Fruit fly (Drosophila melanogaster) whole organism, embryonic: ENCODE results near the gene Ttc19.

Experiments used
- B-H1 ChIP-seq: fragments of 200-800 bp; sonication (Bioruptor generic); IDR thresholded peaks from 3 replicates; pipeline ENCODE4 v1.3.6; 2022; ENCODE audit warnings: missing biosample characterization, missing genetic modification characterization
- CG11085 ChIP-seq: fragments of 200-800 bp; sonication (Bioruptor generic); IDR thresholded peaks from 2 replicates; pipeline ENCODE4 v1.3.6; 2022; ENCODE audit warnings: missing biosample characterization, missing genetic modification characterization
- CG11093 ChIP-seq: fragments of 200-800 bp; sonication (Bioruptor generic); IDR thresholded peaks from 3 replicates; pipeline ENCODE4 v1.3.6; 2022; ENCODE audit warnings: missing biosample characterization, missing genetic modification characterization
- CG11696 ChIP-seq: fragments of 200-800 bp; sonication (Bioruptor generic); IDR thresholded peaks from 2 replicates; pipeline ENCODE4 v1.3.6; 2022; ENCODE audit warnings: missing biosample characterization, missing genetic modification characterization
- CG17328 ChIP-seq: fragments of 200-800 bp; sonication (Bioruptor generic); IDR thresholded peaks from 2 replicates; pipeline ENCODE4 v1.3.6; 2022; ENCODE audit warnings: missing biosample characterization, missing genetic modification characterization
- CG32772 ChIP-seq: fragments of 200-800 bp; sonication (Bioruptor generic); IDR thresholded peaks from 2 replicates; pipeline ENCODE4 v1.3.6; 2022; ENCODE audit warnings: missing biosample characterization, missing genetic modification characterization
- CG33557 ChIP-seq: fragments of 200-800 bp; sonication (Bioruptor generic); optimal IDR thresholded peaks from 2 replicates; lab custom pipeline; 2019; ENCODE audit warnings: missing biosample characterization, mild to moderate bottlenecking, missing genetic modification characterization, moderate library complexity
- CG4820 ChIP-seq: fragments of 200-800 bp; sonication (Bioruptor generic); optimal IDR thresholded peaks from 3 replicates; lab custom pipeline; 2016; ENCODE audit warnings: missing biosample characterization, missing genetic modification characterization
- CG6854 ChIP-seq: fragments of 200-800 bp; sonication (Bioruptor generic); optimal IDR thresholded peaks from 3 replicates; lab custom pipeline; 2017; ENCODE audit warnings: missing biosample characterization, mild to moderate bottlenecking, missing genetic modification characterization
- CG7556 ChIP-seq: fragments of 200-800 bp; sonication (Bioruptor generic); optimal IDR thresholded peaks from 2 replicates; lab custom pipeline; 2017; ENCODE audit warnings: missing biosample characterization, mild to moderate bottlenecking, missing genetic modification characterization
- CG7963 ChIP-seq: fragments of 200-800 bp; sonication (Bioruptor generic); IDR thresholded peaks from 3 replicates; pipeline ENCODE4 v1.3.6; 2022; ENCODE audit warnings: missing biosample characterization, missing genetic modification characterization; ENCODE audit not compliant: partially characterized antibody
- CG8089 ChIP-seq: fragments of 200-800 bp; sonication (Bioruptor generic); optimal IDR thresholded peaks from 3 replicates; lab custom pipeline; 2016; ENCODE audit warnings: missing biosample characterization, missing genetic modification characterization
- CG9727 ChIP-seq: fragments of 200-800 bp; sonication (Bioruptor generic); optimal IDR thresholded peaks from 3 replicates; lab custom pipeline; 2017; ENCODE audit warnings: missing biosample characterization, mild to moderate bottlenecking, missing genetic modification characterization
- Chrac-16 ChIP-seq: fragments of 200-800 bp; sonication (Bioruptor generic); optimal IDR thresholded peaks from 3 replicates; lab custom pipeline; 2016; ENCODE audit warnings: missing biosample characterization, missing genetic modification characterization
- CrebB ChIP-seq: fragments of 200-800 bp; sonication (Bioruptor generic); optimal IDR thresholded peaks from 3 replicates; lab custom pipeline; 2018; ENCODE audit warnings: missing biosample characterization, mild to moderate bottlenecking, missing genetic modification characterization
- D ChIP-seq, 2 experiments: fragments of 200-800 bp in 1 of 2; fragments of >200 bp in 1 of 2; sonication (Bioruptor generic) in 1 of 2; optimal IDR thresholded peaks; 2 replicates in 1 of 2; 3 replicates in 1 of 2; lab custom pipeline; 2017; ENCODE audit warnings: mild to moderate bottlenecking in 1 of 2, missing biosample characterization in 1 of 2, missing genetic modification characterization in 1 of 2, missing genetic modification reagents in 1 of 2
- D19A ChIP-seq: fragments of 200-800 bp; optimal IDR thresholded peaks from 3 replicates; lab custom pipeline; 2019; ENCODE audit warnings: missing biosample characterization, mild to moderate bottlenecking, missing genetic modification characterization, moderate library complexity
- Dip3 ChIP-seq: fragments of 200-800 bp; sonication (Bioruptor generic); optimal IDR thresholded peaks from 3 replicates; lab custom pipeline; 2016; ENCODE audit warnings: missing biosample characterization, missing genetic modification characterization
- Dll ChIP-seq: fragments of 200-800 bp; sonication (Bioruptor generic); IDR thresholded peaks from 4 replicates; pipeline ENCODE4 v1.3.6; 2022; ENCODE audit warnings: missing biosample characterization, missing genetic modification characterization; ENCODE audit not compliant: partially characterized antibody
- Drgx ChIP-seq: fragments of 200-800 bp; sonication (Bioruptor generic); IDR thresholded peaks from 2 replicates; pipeline ENCODE4 v1.3.6; 2022; ENCODE audit warnings: missing biosample characterization, missing genetic modification characterization
- Fer1 ChIP-seq: fragments of 200-800 bp; sonication (Bioruptor generic); optimal IDR thresholded peaks from 2 replicates; lab custom pipeline; 2017; ENCODE audit warnings: missing biosample characterization, mild to moderate bottlenecking, missing genetic modification characterization
- HLHmδ ChIP-seq: fragments of 200-800 bp; sonication (Bioruptor generic); optimal IDR thresholded peaks from 2 replicates; lab custom pipeline; 2018; ENCODE audit warnings: missing biosample characterization, mild to moderate bottlenecking, missing genetic modification characterization, moderate library complexity
- Hr39 ChIP-seq: fragments of >200 bp; optimal IDR thresholded peaks from 2 replicates; lab custom pipeline; 2017
- Jarid2 ChIP-seq: fragments of 200-800 bp; sonication (Bioruptor generic); optimal IDR thresholded peaks from 3 replicates; lab custom pipeline; 2017; ENCODE audit warnings: mild to moderate bottlenecking, missing biosample characterization, missing genetic modification reagents, missing genetic modification characterization
- Lhr ChIP-seq: fragments of 200-800 bp; sonication (Bioruptor generic); optimal IDR thresholded peaks from 3 replicates; lab custom pipeline; 2017; ENCODE audit warnings: mild to moderate bottlenecking, missing biosample characterization, missing genetic modification reagents, missing genetic modification characterization
- MBD-R2 ChIP-seq: fragments of 200-800 bp; sonication (Bioruptor generic); IDR thresholded peaks from 2 replicates; pipeline ENCODE4 v1.3.6; 2022; ENCODE audit warnings: missing biosample characterization, missing genetic modification characterization
- Mad ChIP-seq: fragments of 200-800 bp; sonication (Bioruptor generic); optimal IDR thresholded peaks from 2 replicates; lab custom pipeline; 2016; ENCODE audit warnings: missing biosample characterization, missing genetic modification characterization
- Nf-YA ChIP-seq: fragments of 200-800 bp; sonication (Bioruptor generic); IDR thresholded peaks from 2 replicates; pipeline ENCODE4 v1.3.6; 2022; ENCODE audit warnings: missing biosample characterization, missing genetic modification characterization
- Nf-YC ChIP-seq: fragments of 200-800 bp; optimal IDR thresholded peaks from 3 replicates; lab custom pipeline; 2019; ENCODE audit warnings: missing biosample characterization, mild to moderate bottlenecking, missing genetic modification characterization, moderate library complexity
- PHDP ChIP-seq: fragments of 200-800 bp; sonication (Bioruptor generic); optimal IDR thresholded peaks from 3 replicates; lab custom pipeline; 2018; ENCODE audit warnings: missing biosample characterization, mild to moderate bottlenecking, missing genetic modification characterization, moderate library complexity
- Sin3A ChIP-seq: fragments of >200 bp; optimal IDR thresholded peaks from 2 replicates; lab custom pipeline; 2018
- al ChIP-seq: fragments of 200-800 bp; sonication (Bioruptor generic); IDR thresholded peaks from 2 replicates; pipeline ENCODE4 v1.3.6; 2022; ENCODE audit warnings: missing biosample characterization, missing genetic modification characterization
- btn ChIP-seq: fragments of 200-800 bp; sonication (Bioruptor generic); optimal IDR thresholded peaks from 2 replicates; lab custom pipeline; 2016; ENCODE audit warnings: missing biosample characterization, missing genetic modification characterization
- croc ChIP-seq: fragments of 200-800 bp; sonication (Bioruptor generic); conservative IDR thresholded peaks from 3 replicates; pipeline ENCODE4 v1.3.6; 2022; ENCODE audit warnings: missing biosample characterization, missing genetic modification characterization
- dan ChIP-seq: fragments of 200-800 bp; sonication (Bioruptor generic); IDR thresholded peaks from 2 replicates; pipeline ENCODE4 v1.3.6; 2022; ENCODE audit warnings: missing biosample characterization, missing genetic modification characterization
- disco-r ChIP-seq: fragments of 200-800 bp; sonication (Bioruptor generic); optimal IDR thresholded peaks from 2 replicates; lab custom pipeline; 2016; ENCODE audit warnings: missing biosample characterization, missing genetic modification characterization
- en ChIP-seq: fragments of 200-800 bp; sonication (Bioruptor generic); optimal IDR thresholded peaks from 2 replicates; lab custom pipeline; 2016; ENCODE audit warnings: missing biosample characterization, missing genetic modification characterization
- eve ChIP-seq, 2 experiments: fragments of >200 bp; optimal IDR thresholded peaks; 2 replicates each; lab custom pipeline; 2017; ENCODE audit warnings: missing biosample characterization in 2 of 2, missing genetic modification characterization in 2 of 2
- fru ChIP-seq: fragments of >200 bp; optimal IDR thresholded peaks from 2 replicates; lab custom pipeline; 2017
- gem ChIP-seq: fragments of 200-800 bp; sonication (Bioruptor generic); optimal IDR thresholded peaks from 2 replicates; lab custom pipeline; 2019; ENCODE audit warnings: missing biosample characterization, mild to moderate bottlenecking, missing genetic modification characterization, moderate library complexity
- gro ChIP-seq: fragments of 200-800 bp; sonication (Bioruptor generic); optimal IDR thresholded peaks from 2 replicates; lab custom pipeline; 2016; ENCODE audit warnings: missing biosample characterization, missing genetic modification characterization
- gsb ChIP-seq: fragments of 200-800 bp; sonication (Bioruptor generic); IDR thresholded peaks from 2 replicates; pipeline ENCODE4 v1.3.6; 2022; ENCODE audit warnings: missing biosample characterization, missing genetic modification characterization
- hkb ChIP-seq, 2 experiments: fragments of 200-800 bp in 1 of 2; fragments of >200 bp in 1 of 2; sonication (Bioruptor generic) in 1 of 2; IDR thresholded peaks in 1 of 2; optimal IDR thresholded peaks in 1 of 2; 2 replicates each; pipeline versions ENCODE4 v1.3.6 to Lab custom; 2017 to 2022; ENCODE audit warnings: missing biosample characterization in 1 of 2, missing genetic modification characterization in 1 of 2
- mirr ChIP-seq: fragments of 200-800 bp; sonication (Bioruptor generic); optimal IDR thresholded peaks from 3 replicates; lab custom pipeline; 2018; ENCODE audit warnings: missing biosample characterization, mild to moderate bottlenecking, missing genetic modification characterization
- otp ChIP-seq: fragments of 200-800 bp; sonication (Bioruptor generic); IDR thresholded peaks from 3 replicates; pipeline ENCODE4, ENCODE4 v1.3.6; 2022; ENCODE audit warnings: missing biosample characterization, missing genetic modification characterization
- repo ChIP-seq: fragments of 200-800 bp; sonication (Bioruptor generic); optimal IDR thresholded peaks from 2 replicates; lab custom pipeline; 2016; ENCODE audit warnings: missing biosample characterization, missing genetic modification characterization
- sc ChIP-seq, 3 experiments: fragments of >200 bp in 2 of 3; fragments of 200-800 bp in 1 of 3; sonication (Bioruptor generic) in 1 of 3; optimal IDR thresholded peaks; 2 replicates in 2 of 3; 3 replicates in 1 of 3; lab custom pipeline; 2017; ENCODE audit warnings: mild to moderate bottlenecking in 1 of 3, missing biosample characterization in 1 of 3, missing genetic modification characterization in 1 of 3, missing genetic modification reagents in 1 of 3
- slou ChIP-seq: fragments of 200-800 bp; sonication (Bioruptor generic); optimal IDR thresholded peaks from 3 replicates; lab custom pipeline; 2016; ENCODE audit warnings: missing biosample characterization, missing genetic modification characterization
- stc ChIP-seq: fragments of 200-800 bp; sonication (Bioruptor generic); IDR thresholded peaks from 2 replicates; pipeline ENCODE4 v1.3.6; 2022; ENCODE audit warnings: missing biosample characterization, missing genetic modification characterization

Ttc19 gene

dm6 chr2L:19053860-19054515 is 9.0 kb upstream of the Ttc19 start, which contains the start of gene CG10492 (continued):
- TF ChIP-seq disco-r (GFP tag; lab: Kevin White, UChicago) (no peak), CG33557 (GFP tag; lab: Kevin White, UChicago) (no peak), stc (GFP tag; lab: Robert Waterston, UW) (no peak), slou (GFP tag; lab: Kevin White, UChicago) (no peak), CrebB (tag; lab: Kevin White, UChicago) (peak; percentile 36), btn (GFP tag; lab: Kevin White, UChicago) (no peak), hkb (optimal IDR thresholded peaks at IDR 0.05; lab: Kevin White, UChicago) (peak; percentile 73), hkb (GFP tag; IDR thresholded peaks at IDR 0.05; lab: Robert Waterston, UW) (no peak), CG6854 (GFP tag; lab: Kevin White, UChicago) (no peak), Dll (0 out of 4 replicates have a peak, but pooled peaks have one; percentile 39), Fer1 (GFP tag; lab: Kevin White, UChicago) (peak; percentile 24), Dip3 (GFP tag; lab: Kevin White, UChicago) (peak; percentile 12), CG4820 (GFP tag; lab: Kevin White, UChicago) (no peak), Hr39 (lab: Kevin White, UChicago) (no peak), Chrac-16 (no peak), CG32772 (GFP tag; lab: Robert Waterston, UW) (no peak), gem (tag; lab: Kevin White, UChicago) (no peak)

- TF ChIP-seq CG7963 (no peak), CG8089 (GFP tag; lab: Kevin White, UChicago) (peak; percentile 73), CG11696 (GFP tag; lab: Robert Waterston, UW) (peak; percentile 74), otp (GFP tag; lab: Robert Waterston, UW) (peak; percentile 78), D19A (peak; percentile 70), CG9727 (GFP tag; lab: Kevin White, UChicago) (peak; percentile 82), en (peak; percentile 56), sc (optimal IDR thresholded peaks at IDR 0.05; lab: Kevin White, UChicago) (no peak), sc (GFP tag; optimal IDR thresholded peaks at IDR 0.05; lab: Kevin White, UChicago) (peak; percentile 73), Drgx (GFP tag; lab: Robert Waterston, UW) (peak; percentile 73), CG7556 (GFP tag; lab: Kevin White, UChicago) (peak; percentile 78), Nf-YA (GFP tag; lab: Robert Waterston, UW) (peak; percentile 78), CG11093 (GFP tag; lab: Robert Waterston, UW) (peak; percentile 68; the same call in 2 of the 3 replicates), HLHmδ (no peak), Sin3A (no peak), Mad (peak; percentile 74), D (optimal IDR thresholded peaks at IDR 0.05; lab: Kevin White, UChicago) (no peak), D (GFP tag; optimal IDR thresholded peaks at IDR 0.05; lab: Kevin White, UChicago) (peak; percentile 55), Lhr (GFP tag; lab: Kevin White, UChicago) (peak; percentile 34), MBD-R2 (GFP tag; lab: Robert Waterston, UW) (peak; percentile 73), fru (no peak), CG11085 (GFP tag; lab: Robert Waterston, UW) (peak; percentile 69; the same call in 1 of the 2 replicates), eve (GFP tag; optimal IDR thresholded peaks at IDR 0.05; lab: Kevin White, UChicago) (no peak), B-H1 (GFP tag; lab: Robert Waterston, UW) (peak; percentile 78), Jarid2 (no peak), croc (peak; percentile 52), repo (GFP tag; lab: Kevin White, UChicago) (peak; percentile 73), al (GFP tag; lab: Robert Waterston, UW) (peak; percentile 76), mirr (no peak), gsb (GFP tag; lab: Robert Waterston, UW) (peak; percentile 55; the same call in 1 of the 2 replicates), dan (no peak), Nf-YC (tag; lab: Kevin White, UChicago) (peak; percentile 67), CG17328 (GFP tag; lab: Robert Waterston, UW) (peak; percentile 91), gro (peak; percentile 47), PHDP (tag; lab: Kevin White, UChicago) (peak; percentile 83)
These were observed 6.7 kb upstream of the Ttc19 start, which contains the start of gene Rpn3 for dm6 chr2L:19051534-19052100. Gene Rpn3, plus strand, starts transcription at chr2L:19051790.
